Fruit fly (Drosophila melanogaster) whole organism, embryonic: ENCODE data around the gene Ubc6.
A peak's percentile ranks its signal among the peaks of the same experiment; 100 is the strongest.

Source experiments
- Asciz ChIP-seq: fragments of 200-800 bp; sonication (Bioruptor generic); optimal IDR thresholded peaks from 2 replicates; lab custom pipeline; 2017; ENCODE audit warnings: missing biosample characterization, mild to moderate bottlenecking, missing genetic modification characterization, missing genetic modification reagents
- Atf-2 ChIP-seq: fragments of 200-800 bp; sonication (Bioruptor generic); optimal IDR thresholded peaks from 2 replicates; lab custom pipeline; 2016; ENCODE audit warnings: missing biosample characterization, missing genetic modification characterization
- CG1024 ChIP-seq: fragments of 200-800 bp; sonication (Bioruptor generic); IDR thresholded peaks from 2 replicates; pipeline ENCODE4 v1.3.6; 2022; ENCODE audit warnings: missing biosample characterization, missing genetic modification characterization
- CG10366 ChIP-seq: fragments of 200-800 bp; sonication (Bioruptor generic); IDR thresholded peaks from 2 replicates; pipeline ENCODE4 v1.3.6; 2022; ENCODE audit warnings: missing biosample characterization, missing genetic modification characterization
- CG1233 ChIP-seq: fragments of 200-800 bp; sonication (Bioruptor generic); optimal IDR thresholded peaks from 4 replicates; lab custom pipeline; 2018; ENCODE audit warnings: missing biosample characterization, mild to moderate bottlenecking, missing genetic modification characterization
- CG12391 ChIP-seq: fragments of 200-800 bp; sonication (Bioruptor generic); optimal IDR thresholded peaks from 3 replicates; lab custom pipeline; 2018; ENCODE audit warnings: missing biosample characterization, mild to moderate bottlenecking, missing genetic modification characterization, moderate library complexity
- CG14014 ChIP-seq: fragments of 200-800 bp; sonication (Bioruptor generic); IDR thresholded peaks from 2 replicates; pipeline ENCODE4 v1.3.6; 2022; ENCODE audit warnings: missing biosample characterization, missing genetic modification characterization
- CG1647 ChIP-seq: fragments of 200-800 bp; sonication (Bioruptor generic); optimal IDR thresholded peaks from 3 replicates; lab custom pipeline; 2016; ENCODE audit warnings: missing biosample characterization, missing genetic modification characterization
- CG2199 ChIP-seq: fragments of 200-800 bp; sonication (Bioruptor generic); IDR thresholded peaks from 3 replicates; pipeline ENCODE4 v1.3.6; 2022; ENCODE audit warnings: missing biosample characterization, missing genetic modification characterization
- CG31365 ChIP-seq: fragments of 200-800 bp; sonication (Bioruptor generic); optimal IDR thresholded peaks from 2 replicates; lab custom pipeline; 2018; ENCODE audit warnings: missing biosample characterization, mild to moderate bottlenecking, missing genetic modification characterization
- CG34376 ChIP-seq: fragments of 200-800 bp; sonication (Bioruptor generic); optimal IDR thresholded peaks from 2 replicates; lab custom pipeline; 2018; ENCODE audit warnings: missing biosample characterization, mild to moderate bottlenecking, missing genetic modification characterization
- CG34422 ChIP-seq: fragments of 200-800 bp; sonication (Bioruptor generic); IDR thresholded peaks from 3 replicates; pipeline ENCODE4 v1.3.6; 2022; ENCODE audit warnings: missing biosample characterization, missing genetic modification characterization
- CG42726 ChIP-seq: fragments of 200-800 bp; sonication (Bioruptor generic); IDR thresholded peaks from 2 replicates; pipeline ENCODE4 v1.3.6; 2022; ENCODE audit warnings: missing biosample characterization, missing genetic modification characterization; ENCODE audit not compliant: partially characterized antibody
- CG5180 ChIP-seq: fragments of 200-800 bp; sonication (Bioruptor generic); optimal IDR thresholded peaks from 3 replicates; lab custom pipeline; 2017; ENCODE audit warnings: missing biosample characterization, missing genetic modification characterization, mild to moderate bottlenecking, moderate library complexity, missing genetic modification reagents
- CG6765 ChIP-seq: fragments of 200-800 bp; sonication (Bioruptor generic); optimal IDR thresholded peaks from 3 replicates; lab custom pipeline; 2017; ENCODE audit warnings: missing biosample characterization, mild to moderate bottlenecking, missing genetic modification characterization
- CG7745 ChIP-seq: fragments of 200-800 bp; sonication (Bioruptor generic); optimal IDR thresholded peaks from 2 replicates; lab custom pipeline; 2018; ENCODE audit warnings: missing biosample characterization, mild to moderate bottlenecking, missing genetic modification characterization, moderate library complexity
- CG8290 ChIP-seq, 3 experiments: fragments of 200-800 bp; sonication (Bioruptor generic); optimal IDR thresholded peaks; 2 replicates each; lab custom pipeline; 2016 to 2019; ENCODE audit warnings: missing biosample characterization in 3 of 3, missing genetic modification characterization in 3 of 3, mild to moderate bottlenecking in 2 of 3, moderate library complexity in 1 of 3
- CG9797 ChIP-seq: fragments of 200-800 bp; sonication (Bioruptor generic); optimal IDR thresholded peaks from 3 replicates; lab custom pipeline; 2018; ENCODE audit warnings: missing biosample characterization, mild to moderate bottlenecking, missing genetic modification characterization
- CG9817 ChIP-seq: fragments of 200-800 bp; sonication (Bioruptor generic); optimal IDR thresholded peaks from 2 replicates; lab custom pipeline; 2018; ENCODE audit warnings: missing biosample characterization, mild to moderate bottlenecking, missing genetic modification characterization, moderate library complexity
- CHES-1-like ChIP-seq: fragments of 200-800 bp; sonication (Bioruptor generic); optimal IDR thresholded peaks from 2 replicates; lab custom pipeline; 2016; ENCODE audit warnings: missing biosample characterization, missing genetic modification characterization
- D19B ChIP-seq: fragments of 200-800 bp; sonication (Bioruptor generic); optimal IDR thresholded peaks from 2 replicates; lab custom pipeline; 2017; ENCODE audit warnings: missing biosample characterization, mild to moderate bottlenecking, missing genetic modification characterization
- Dip2 ChIP-seq: fragments of 200-800 bp; sonication (Bioruptor generic); IDR thresholded peaks from 2 replicates; pipeline ENCODE4 v1.3.6; 2022; ENCODE audit warnings: missing biosample characterization, missing genetic modification characterization
- Dip3 ChIP-seq: fragments of 200-800 bp; sonication (Bioruptor generic); optimal IDR thresholded peaks from 3 replicates; lab custom pipeline; 2016; ENCODE audit warnings: missing biosample characterization, missing genetic modification characterization
- Eip74EF ChIP-seq, 2 experiments: fragments of 200-800 bp in 1 of 2; fragments of >200 bp in 1 of 2; sonication (Bioruptor generic) in 1 of 2; optimal IDR thresholded peaks; 2 replicates each; lab custom pipeline; 2017 to 2019; ENCODE audit warnings: missing biosample characterization in 2 of 2, missing genetic modification characterization in 2 of 2, mild to moderate bottlenecking in 1 of 2, moderate library complexity in 1 of 2
- H2.0 ChIP-seq: fragments of 200-800 bp; sonication (Bioruptor generic); IDR thresholded peaks from 2 replicates; pipeline ENCODE4 v1.3.6; 2022; ENCODE audit warnings: missing biosample characterization, missing genetic modification characterization
- Meics ChIP-seq: fragments of 200-800 bp; sonication (Bioruptor generic); optimal IDR thresholded peaks from 2 replicates; lab custom pipeline; 2017; ENCODE audit warnings: missing biosample characterization, mild to moderate bottlenecking, missing genetic modification characterization
- Tbp ChIP-seq: fragments of >200 bp; optimal IDR thresholded peaks from 2 replicates; lab custom pipeline; 2018; ENCODE audit warnings: missing biosample characterization, missing genetic modification characterization
- Usf ChIP-seq: fragments of 200-800 bp; sonication (Bioruptor generic); optimal IDR thresholded peaks from 2 replicates; lab custom pipeline; 2017; ENCODE audit warnings: missing genotype, missing biosample characterization, missing genetic modification characterization
- abd-A ChIP-seq: fragments of 200-800 bp; sonication (Bioruptor generic); optimal IDR thresholded peaks from 3 replicates; lab custom pipeline; 2019; ENCODE audit warnings: missing biosample characterization, mild to moderate bottlenecking, missing genetic modification characterization, moderate library complexity
- cad ChIP-seq: fragments of >200 bp; optimal IDR thresholded peaks from 2 replicates; lab custom pipeline; 2017; ENCODE audit warnings: missing biosample characterization, missing genetic modification characterization
- cato ChIP-seq: fragments of 200-800 bp; sonication (Bioruptor generic); optimal IDR thresholded peaks from 2 replicates; lab custom pipeline; 2016; ENCODE audit warnings: missing biosample characterization, missing genetic modification characterization, borderline replicate concordance
- chn ChIP-seq: fragments of 200-800 bp; sonication (Bioruptor generic); optimal IDR thresholded peaks from 2 replicates; lab custom pipeline; 2016; ENCODE audit warnings: missing biosample characterization, missing genetic modification characterization
- crol ChIP-seq: fragments of 200-800 bp; sonication (Bioruptor generic); IDR thresholded peaks from 2 replicates; pipeline ENCODE4 v1.3.6; 2022; ENCODE audit warnings: missing biosample characterization, missing genetic modification characterization
- dmrt99B ChIP-seq: fragments of 200-800 bp; sonication (Bioruptor generic); optimal IDR thresholded peaks from 2 replicates; lab custom pipeline; 2018; ENCODE audit warnings: missing biosample characterization, mild to moderate bottlenecking, missing genetic modification characterization, moderate library complexity
- ftz-f1 ChIP-seq: fragments of 200-800 bp; sonication (Bioruptor generic); optimal IDR thresholded peaks from 2 replicates; lab custom pipeline; 2016; ENCODE audit warnings: missing biosample characterization, missing genetic modification characterization
- gro ChIP-seq: fragments of 200-800 bp; sonication (Bioruptor generic); optimal IDR thresholded peaks from 2 replicates; lab custom pipeline; 2016; ENCODE audit warnings: missing biosample characterization, missing genetic modification characterization
- gsb-n ChIP-seq: fragments of 200-800 bp; sonication (Bioruptor generic); optimal IDR thresholded peaks from 3 replicates; lab custom pipeline; 2018; ENCODE audit warnings: missing biosample characterization, mild to moderate bottlenecking, missing genetic modification characterization
- ind ChIP-seq: fragments of 200-800 bp; sonication (Bioruptor generic); optimal IDR thresholded peaks from 3 replicates; lab custom pipeline; 2016; ENCODE audit warnings: missing biosample characterization, missing genetic modification characterization
- kni ChIP-seq: fragments of 200-800 bp; sonication (Bioruptor generic); optimal IDR thresholded peaks from 3 replicates; lab custom pipeline; 2017; ENCODE audit warnings: mild to moderate bottlenecking, missing biosample characterization, missing genetic modification reagents, missing genetic modification characterization
- luna ChIP-seq: fragments of 200-800 bp; sonication (Bioruptor generic); optimal IDR thresholded peaks from 2 replicates; lab custom pipeline; 2016; ENCODE audit warnings: missing biosample characterization, missing genetic modification characterization
- oc ChIP-seq: fragments of 200-800 bp; sonication (Bioruptor generic); optimal IDR thresholded peaks from 2 replicates; lab custom pipeline; 2018; ENCODE audit warnings: missing biosample characterization, mild to moderate bottlenecking, missing genetic modification characterization, moderate library complexity
- pros ChIP-seq: fragments of 200-800 bp; sonication (Bioruptor generic); optimal IDR thresholded peaks from 3 replicates; lab custom pipeline; 2019; ENCODE audit warnings: missing biosample characterization, mild to moderate bottlenecking, missing genetic modification characterization, moderate library complexity
- row ChIP-seq: fragments of 200-800 bp; sonication (Bioruptor generic); IDR thresholded peaks from 3 replicates; pipeline ENCODE4 v1.3.6; 2022; ENCODE audit warnings: missing biosample characterization, missing genetic modification characterization
- sens ChIP-seq: fragments of 200-800 bp; sonication (Bioruptor generic); peaks from one replicate; lab custom pipeline; 2016; ENCODE audit warnings: missing biosample characterization, missing genetic modification characterization
- stwl ChIP-seq: fragments of 200-800 bp; sonication (Bioruptor generic); optimal IDR thresholded peaks from 3 replicates; lab custom pipeline; 2018; ENCODE audit warnings: missing biosample characterization, mild to moderate bottlenecking, missing genetic modification characterization, moderate library complexity
- twi ChIP-seq: fragments of 200-800 bp; optimal IDR thresholded peaks from 2 replicates; lab custom pipeline; 2019; ENCODE audit warnings: missing biosample characterization, mild to moderate bottlenecking, missing genetic modification characterization, moderate library complexity
- zen2 ChIP-seq: fragments of 200-800 bp; sonication (Bioruptor generic); IDR thresholded peaks from 3 replicates; pipeline ENCODE4 v1.3.6; 2022; ENCODE audit warnings: missing biosample characterization, missing genetic modification characterization; ENCODE audit not compliant: partially characterized antibody
- zf30C ChIP-seq: fragments of 200-800 bp; sonication (Bioruptor generic); optimal IDR thresholded peaks from 3 replicates; lab custom pipeline; 2018; ENCODE audit warnings: missing biosample characterization, mild to moderate bottlenecking, missing genetic modification characterization

The Ubc6 gene

DNA sequence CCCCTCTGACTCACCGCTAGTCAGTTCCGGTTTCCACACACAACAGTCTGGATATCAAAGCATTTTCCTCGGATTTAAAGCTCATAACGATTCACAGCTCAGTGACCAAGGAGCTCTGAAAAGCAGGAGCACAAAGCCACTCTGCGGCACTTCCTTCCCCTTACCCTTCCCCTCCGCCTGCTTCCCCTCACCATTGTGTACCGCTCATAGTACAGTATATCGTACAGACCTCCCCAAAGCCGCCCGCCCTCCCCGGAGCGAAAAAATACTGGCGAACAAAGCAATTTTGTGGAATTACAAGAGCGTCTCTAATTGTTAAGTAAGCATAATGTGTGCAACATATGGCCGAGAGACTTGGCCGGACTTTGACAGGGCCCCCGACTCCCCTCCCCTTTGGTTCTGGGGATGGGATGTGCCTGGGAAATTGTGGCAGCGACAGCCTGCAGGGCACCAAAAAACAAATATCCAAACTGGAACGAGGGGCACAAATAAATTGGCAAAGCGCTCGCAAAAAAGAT, 28.7 kb upstream of the Ubc6 start (continued):
- TF ChIP-seq CG8290 (GFP tag; optimal IDR thresholded peaks at IDR 0.05; lab: Kevin White, UChicago): no peak
- TF ChIP-seq CG8290 (tag; optimal IDR thresholded peaks at IDR 0.05; lab: Kevin White, UChicago): peak in 1 of 2 experiments; percentile 19
- no peak for TF ChIP-seq CG34376 (GFP tag; lab: Kevin White, UChicago)
- no peak for TF ChIP-seq CG10366 (GFP tag; lab: Robert Waterston, UW)
- peak; percentile 65 for TF ChIP-seq abd-A (tag; lab: Kevin White, UChicago)
- no peak for TF ChIP-seq luna
- TF ChIP-seq Atf-2 (GFP tag; lab: Kevin White, UChicago): no peak
- no peak for TF ChIP-seq dmrt99B (tag; lab: Kevin White, UChicago)
- TF ChIP-seq Dip2 (GFP tag; lab: Robert Waterston, UW): no peak
- TF ChIP-seq stwl (tag; lab: Kevin White, UChicago): no peak
- TF ChIP-seq twi (tag; lab: Kevin White, UChicago): peak; percentile 85
- peak; percentile 91 for TF ChIP-seq crol (GFP tag; lab: Robert Waterston, UW)
- TF ChIP-seq Dip3: no peak
- no peak for TF ChIP-seq ftz-f1 (GFP tag; lab: Kevin White, UChicago)
- TF ChIP-seq CG2199 (GFP tag; lab: Robert Waterston, UW): 0 out of 3 replicates have a peak, but pooled peaks have one; percentile 6
- TF ChIP-seq CG31365 (tag; lab: Kevin White, UChicago): no peak
- no peak for TF ChIP-seq Usf (GFP tag; lab: Kevin White, UChicago)
- TF ChIP-seq gsb-n (tag; lab: Kevin White, UChicago): peak; percentile 30
- TF ChIP-seq chn (GFP tag; lab: Kevin White, UChicago): no peak
- TF ChIP-seq CG6765 (GFP tag; lab: Kevin White, UChicago): no peak
- TF ChIP-seq H2.0 (GFP tag; lab: Robert Waterston, UW): no peak
- TF ChIP-seq pros (GFP tag; lab: Kevin White, UChicago): peak; percentile 51
- no peak for TF ChIP-seq CHES-1-like (GFP tag; lab: Kevin White, UChicago)

DNA sequence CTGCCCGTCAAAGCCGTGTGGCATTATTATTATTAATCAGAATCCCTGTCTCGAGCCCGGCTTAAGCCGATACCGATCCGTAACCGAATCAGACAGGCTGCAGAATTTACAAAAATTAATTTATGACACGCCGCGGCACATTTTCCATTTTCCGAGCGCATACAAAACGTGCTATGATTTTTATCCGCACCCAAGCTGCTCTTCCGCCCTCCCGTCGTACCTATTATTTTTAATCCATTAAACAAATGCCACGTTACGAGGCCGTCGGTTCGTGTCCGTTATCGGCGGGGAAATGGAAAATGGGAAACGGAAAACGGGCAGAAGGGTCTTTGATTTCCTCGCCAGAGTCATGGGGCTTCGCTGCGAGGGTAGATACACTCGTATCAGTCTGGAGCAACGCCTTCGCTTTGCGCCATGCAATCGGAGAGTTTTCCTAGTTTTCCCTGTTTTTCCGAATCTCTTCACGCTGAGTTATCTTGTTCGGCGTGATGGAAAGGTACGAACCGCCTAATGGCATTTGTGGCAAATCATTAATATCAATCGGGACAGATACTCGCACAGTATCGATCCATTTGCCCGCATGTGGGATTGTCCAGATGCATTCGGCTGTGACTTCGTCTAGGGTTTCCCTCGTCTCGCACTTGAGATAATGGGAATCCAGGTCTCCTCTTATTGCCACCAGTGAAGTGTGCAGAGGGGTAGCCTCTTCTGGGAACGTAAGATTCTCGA, 27.8 kb upstream of the Ubc6 start:
- TF ChIP-seq CG42726 (GFP tag; lab: Robert Waterston, UW) (no peak), Meics (GFP tag; lab: Kevin White, UChicago) (no peak), ind (GFP tag; lab: Kevin White, UChicago) (no peak), cato (no peak), CG7745 (tag; lab: Kevin White, UChicago) (peak; percentile 42), oc (tag; lab: Kevin White, UChicago) (peak; percentile 95), CG9817 (tag; lab: Kevin White, UChicago) (no peak), Asciz (GFP tag; lab: Kevin White, UChicago) (no peak), D19B (GFP tag; lab: Kevin White, UChicago) (no peak), zen2 (GFP tag; lab: Robert Waterston, UW) (no peak), zf30C (no peak), CG1024 (no peak), kni (GFP tag; lab: Kevin White, UChicago) (peak; percentile 90), Tbp (no peak), CG1233 (GFP tag; lab: Kevin White, UChicago) (no peak), sens (GFP tag; lab: Kevin White, UChicago) (peak; percentile 40), CG14014 (GFP tag; lab: Robert Waterston, UW) (no peak), row (GFP tag; lab: Robert Waterston, UW) (0 out of 3 replicates have a peak, but pooled peaks have one; percentile 13), CG5180 (GFP tag; lab: Kevin White, UChicago) (no peak), CG9797 (no peak), CG34422 (GFP tag; lab: Robert Waterston, UW) (no peak), gro (no peak), CG12391 (tag; lab: Kevin White, UChicago) (no peak), CG2199 (GFP tag; lab: Robert Waterston, UW) (peak; percentile 89; the same call in 1 of the 3 replicates), cad (no peak), Eip74EF (GFP tag; optimal IDR thresholded peaks at IDR 0.05; lab: Kevin White, UChicago) (no peak), CG1647 (GFP tag; lab: Kevin White, UChicago) (no peak)
